Fruit fly (Drosophila melanogaster): ENCODE results near the gene ATP7.

dm6 chrX:11913581-11913980 lies 58.8 kb downstream of the ATP7 start:
- TF ChIP-seq psq (optimal IDR thresholded peaks at IDR 0.05) (no peak), usp (GFP tag; optimal IDR thresholded peaks at IDR 0.05) (no peak)
